Fruit fly (Drosophila melanogaster): Measurements from ENCODE around the gene dbe.

Gene dbe

DNA sequence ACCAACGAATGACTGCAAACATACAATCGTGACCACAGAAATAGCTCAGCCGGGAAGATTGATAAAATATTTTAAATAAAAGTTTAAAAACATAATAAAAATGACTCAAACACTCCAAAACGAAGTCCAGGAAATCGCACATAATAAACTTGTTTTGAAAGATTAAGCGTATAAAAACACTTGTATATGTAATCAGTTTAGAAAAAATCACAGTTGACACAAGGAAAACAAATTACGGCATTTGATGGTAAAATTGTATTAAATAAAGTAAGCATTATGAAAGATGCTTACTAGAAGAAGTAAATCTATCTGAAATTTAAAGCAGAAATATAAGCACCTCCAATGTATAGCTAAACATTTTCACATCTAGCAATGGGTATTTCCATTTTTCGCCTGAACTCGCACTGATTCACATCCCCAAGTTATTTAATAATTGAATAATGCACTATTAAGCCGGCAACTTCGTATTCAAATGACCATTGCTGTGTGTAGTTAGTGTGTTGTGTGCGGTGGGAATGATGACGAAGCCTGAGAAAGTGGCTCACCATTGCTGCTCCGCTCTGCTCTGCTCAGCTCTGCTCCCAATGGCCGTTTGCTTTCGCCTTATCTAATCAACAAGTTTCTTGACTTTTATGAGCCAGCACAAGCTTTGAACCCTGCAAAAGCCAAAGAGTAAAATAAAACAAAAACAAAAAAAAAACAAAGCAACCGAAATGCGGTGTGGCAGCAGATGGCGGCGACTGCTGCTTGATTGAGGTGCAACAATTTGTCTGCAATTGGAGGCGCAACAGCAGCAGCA, 22.3 kb downstream of the dbe start (continued):
- TF ChIP-seq cyc (GFP tag; optimal IDR thresholded peaks at IDR 0.05) (peak; percentile 29), esn (GFP tag; optimal IDR thresholded peaks at IDR 0.05) (peak; percentile 63), svp (GFP tag) (peak; percentile 83), CG6854 (GFP tag; optimal IDR thresholded peaks at IDR 0.05) (peak; percentile 73), Blimp-1 (GFP tag; optimal IDR thresholded peaks at IDR 0.05) (no peak), achi (GFP tag; optimal IDR thresholded peaks at IDR 0.05) (peak; percentile 67), CG31627 (GFP tag; optimal IDR thresholded peaks at IDR 0.05) (peak; percentile 56), Ets21C (GFP tag; optimal IDR thresholded peaks at IDR 0.05) (peak; percentile 18), Lpt (GFP tag; optimal IDR thresholded peaks at IDR 0.05) (peak; percentile 26), acj6 (GFP tag; optimal IDR thresholded peaks at IDR 0.05) (peak; percentile 69), net (GFP tag; optimal IDR thresholded peaks at IDR 0.05) (peak; percentile 59), Smox (GFP tag; optimal IDR thresholded peaks at IDR 0.05) (peak; percentile 44), dac (GFP tag; optimal IDR thresholded peaks at IDR 0.05) (no peak), CG3919 (GFP tag; optimal IDR thresholded peaks at IDR 0.05) (peak; percentile 55), Eip93F (GFP tag; optimal IDR thresholded peaks at IDR 0.05) (peak; percentile 4), lz (GFP tag; optimal IDR thresholded peaks at IDR 0.05) (peak; percentile 46)

DNA sequence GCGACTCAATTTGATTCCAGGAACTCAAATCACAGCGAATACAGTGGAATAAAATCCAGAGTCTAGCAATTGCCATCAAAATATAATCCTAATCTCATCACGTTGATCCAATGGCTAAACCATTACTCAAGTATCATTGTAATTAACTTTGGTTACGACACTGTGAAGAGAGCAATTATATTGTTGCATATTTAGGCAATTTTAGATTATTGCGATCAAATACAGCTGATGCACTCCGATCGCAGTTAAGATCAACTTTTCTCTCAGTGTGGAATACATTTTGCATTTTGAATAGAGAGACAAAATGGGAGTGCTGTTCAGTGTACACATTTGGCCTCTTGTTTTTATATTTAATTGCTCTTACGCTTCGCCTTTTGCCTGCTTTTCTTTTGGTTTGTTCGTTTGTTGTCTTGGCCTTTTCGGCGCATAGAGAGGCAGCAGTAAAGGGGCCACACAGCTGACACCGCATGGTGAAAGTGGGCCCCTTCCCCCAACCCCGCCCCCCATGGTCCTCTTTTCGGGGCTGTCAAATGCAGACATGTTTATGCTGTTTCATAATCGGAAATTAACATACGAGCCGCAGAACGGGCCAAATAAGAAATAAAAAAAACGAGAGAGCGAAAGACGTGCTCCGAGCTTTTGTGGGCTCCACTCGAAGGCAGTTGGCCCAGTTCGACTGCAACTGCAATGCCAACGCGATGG, 23.3 kb downstream of the dbe start:
- TF ChIP-seq Sox102F (GFP tag; optimal IDR thresholded peaks at IDR 0.05) (peak; percentile 66), CG3919 (GFP tag; optimal IDR thresholded peaks at IDR 0.05) (peak; percentile 69), CG3032 (tag; optimal IDR thresholded peaks at IDR 0.05) (peak; percentile 17), vri (GFP tag; optimal IDR thresholded peaks at IDR 0.05) (peak; percentile 58), Eip75B (GFP tag; optimal IDR thresholded peaks at IDR 0.05) (peak; percentile 30), CG4318 (GFP tag; optimal IDR thresholded peaks at IDR 0.05) (peak; percentile 80), achi (GFP tag; optimal IDR thresholded peaks at IDR 0.05) (peak; percentile 64), acj6 (GFP tag; optimal IDR thresholded peaks at IDR 0.05) (peak; percentile 73), topi (GFP tag; optimal IDR thresholded peaks at IDR 0.05) (peak; percentile 61), Hr39 (GFP tag; optimal IDR thresholded peaks at IDR 0.05) (peak; percentile 66), fd59A (GFP tag; optimal IDR thresholded peaks at IDR 0.05) (peak; percentile 1), fd85E (GFP tag; optimal IDR thresholded peaks at IDR 0.05) (no peak), CG6163 (GFP tag; IDR thresholded peaks at IDR 0.05) (peak; percentile 70), CG8119 (GFP tag; IDR thresholded peaks at IDR 0.05) (peak; percentile 68; the same call in 2 of the 3 replicates), CG10669 (GFP tag; optimal IDR thresholded peaks at IDR 0.05) (peak; percentile 24), cyc (GFP tag; optimal IDR thresholded peaks at IDR 0.05) (peak; percentile 61), CG6276 (GFP tag; optimal IDR thresholded peaks at IDR 0.05) (peak; percentile 78), Met (GFP tag; optimal IDR thresholded peaks at IDR 0.05) (peak; percentile 76), Ets21C (GFP tag; optimal IDR thresholded peaks at IDR 0.05) (peak; percentile 49), Ets96B (tag; optimal IDR thresholded peaks at IDR 0.05) (no peak), dsx (GFP tag; optimal IDR thresholded peaks at IDR 0.05; ENCODE audit: poor library complexity, severe bottlenecking) (no peak), Eip78C (GFP tag) (peak; percentile 90), CG10631 (GFP tag; optimal IDR thresholded peaks at IDR 0.05) (peak; percentile 32), CG16779 (tag; optimal IDR thresholded peaks at IDR 0.05) (peak; percentile 48), esn (GFP tag; optimal IDR thresholded peaks at IDR 0.05) (peak; percentile 66), Sox14 (GFP tag; optimal IDR thresholded peaks at IDR 0.05) (peak; percentile 24), svp (GFP tag) (peak; percentile 76), lz (GFP tag; optimal IDR thresholded peaks at IDR 0.05) (peak; percentile 65), spab (GFP tag; optimal IDR thresholded peaks at IDR 0.05) (no peak), Blimp-1 (GFP tag; optimal IDR thresholded peaks at IDR 0.05) (peak; percentile 57), CG8632 (GFP tag; optimal IDR thresholded peaks at IDR 0.05) (peak; percentile 13), Smox (GFP tag; optimal IDR thresholded peaks at IDR 0.05) (peak; percentile 62), CG6792 (GFP tag; optimal IDR thresholded peaks at IDR 0.05) (peak; percentile 47), pdm3 (GFP tag; optimal IDR thresholded peaks at IDR 0.05) (peak; percentile 72), eg (GFP tag; IDR thresholded peaks at IDR 0.05) (peak; percentile 73), fkh (GFP tag; optimal IDR thresholded peaks at IDR 0.05) (peak; percentile 12), salr (GFP tag; optimal IDR thresholded peaks at IDR 0.05) (peak in 1 of 2 experiments; percentile 22), CG8319 (GFP tag; optimal IDR thresholded peaks at IDR 0.05) (peak; percentile 28), CG32006 (GFP tag; optimal IDR thresholded peaks at IDR 0.05) (peak; percentile 86), CG11294 (GFP tag; IDR thresholded peaks at IDR 0.05) (peak; percentile 45; the same call in 1 of the 2 replicates)
